Fruit fly (Drosophila melanogaster) whole organism, embryonic: ENCODE data around the gene CG13077.

Source experiments
- BtbVII ChIP-seq: fragments of 200-800 bp; sonication (Bioruptor generic); optimal IDR thresholded peaks from 3 replicates; lab custom pipeline; 2017; ENCODE audit warnings: missing biosample characterization, mild to moderate bottlenecking, missing genetic modification characterization
- CG10209 ChIP-seq: fragments of 200-800 bp; sonication (Bioruptor generic); optimal IDR thresholded peaks from 3 replicates; lab custom pipeline; 2017; ENCODE audit warnings: missing biosample characterization, mild to moderate bottlenecking, missing genetic modification characterization, missing genetic modification reagents
- CG11247 ChIP-seq: fragments of 200-800 bp; sonication (Bioruptor generic); IDR thresholded peaks from 2 replicates; pipeline ENCODE4 v1.3.6; 2022; ENCODE audit warnings: missing biosample characterization, missing genetic modification characterization
- CG12391 ChIP-seq: fragments of 200-800 bp; sonication (Bioruptor generic); optimal IDR thresholded peaks from 3 replicates; lab custom pipeline; 2018; ENCODE audit warnings: missing biosample characterization, mild to moderate bottlenecking, missing genetic modification characterization, moderate library complexity
- CG12769 ChIP-seq: fragments of 200-800 bp; sonication (Bioruptor generic); optimal IDR thresholded peaks from 2 replicates; lab custom pipeline; 2019; ENCODE audit warnings: missing biosample characterization, mild to moderate bottlenecking, missing genetic modification characterization, moderate library complexity
- CG15011 ChIP-seq: fragments of 200-800 bp; sonication (Bioruptor generic); optimal IDR thresholded peaks from 3 replicates; lab custom pipeline; 2018; ENCODE audit warnings: missing biosample characterization, mild to moderate bottlenecking, missing genetic modification characterization
- CG1529 ChIP-seq: fragments of 200-800 bp; sonication (Bioruptor generic); optimal IDR thresholded peaks from 3 replicates; lab custom pipeline; 2018; ENCODE audit warnings: missing biosample characterization, missing genetic modification characterization
- CG15479 ChIP-seq: fragments of 200-800 bp; sonication (Bioruptor generic); optimal IDR thresholded peaks from 3 replicates; lab custom pipeline; 2019; ENCODE audit warnings: missing biosample characterization, mild to moderate bottlenecking, missing genetic modification characterization, moderate library complexity
- CG17361 ChIP-seq: fragments of 200-800 bp; sonication (Bioruptor generic); IDR thresholded peaks from 3 replicates; pipeline ENCODE4 v1.3.6; 2022; ENCODE audit warnings: missing biosample characterization, missing genetic modification characterization
- CG17912 ChIP-seq: fragments of 200-800 bp; sonication (Bioruptor generic); optimal IDR thresholded peaks from 2 replicates; lab custom pipeline; 2018; ENCODE audit warnings: missing biosample characterization, mild to moderate bottlenecking, missing genetic modification characterization
- CG18476 ChIP-seq: fragments of 200-800 bp; sonication (Bioruptor generic); optimal IDR thresholded peaks from 2 replicates; lab custom pipeline; 2016; ENCODE audit warnings: missing biosample characterization, mild to moderate bottlenecking, missing genetic modification characterization
- CG2678 ChIP-seq: fragments of 200-800 bp; sonication (Bioruptor generic); optimal IDR thresholded peaks from 3 replicates; lab custom pipeline; 2019; ENCODE audit warnings: missing biosample characterization, mild to moderate bottlenecking, missing genetic modification characterization, moderate library complexity
- CG3163 ChIP-seq: fragments of 200-800 bp; sonication (Bioruptor generic); optimal IDR thresholded peaks from 3 replicates; lab custom pipeline; 2016; ENCODE audit warnings: missing biosample characterization, missing genetic modification characterization
- CG32772 ChIP-seq: fragments of 200-800 bp; sonication (Bioruptor generic); IDR thresholded peaks from 2 replicates; pipeline ENCODE4 v1.3.6; 2022; ENCODE audit warnings: missing biosample characterization, missing genetic modification characterization
- CG4328 ChIP-seq: fragments of 200-800 bp; sonication (Bioruptor generic); optimal IDR thresholded peaks from 3 replicates; lab custom pipeline; 2017; ENCODE audit warnings: missing biosample characterization, missing genetic modification reagents, missing genetic modification characterization
- CG4854 ChIP-seq: fragments of 200-800 bp; sonication (Bioruptor generic); optimal IDR thresholded peaks from 2 replicates; lab custom pipeline; 2016; ENCODE audit warnings: missing biosample characterization, missing genetic modification characterization, inconsistent platforms
- CG6683 ChIP-seq: fragments of 200-800 bp; sonication (Bioruptor generic); optimal IDR thresholded peaks from 2 replicates; lab custom pipeline; 2017; ENCODE audit warnings: missing biosample characterization, mild to moderate bottlenecking, missing genetic modification characterization, missing genetic modification reagents
- CG6765 ChIP-seq: fragments of 200-800 bp; sonication (Bioruptor generic); optimal IDR thresholded peaks from 3 replicates; lab custom pipeline; 2017; ENCODE audit warnings: missing biosample characterization, mild to moderate bottlenecking, missing genetic modification characterization
- CG6791 ChIP-seq: fragments of 200-800 bp; sonication (Bioruptor generic); IDR thresholded peaks from 3 replicates; pipeline ENCODE4 v1.3.6; 2022; ENCODE audit warnings: missing biosample characterization, missing genetic modification characterization; ENCODE audit not compliant: partially characterized antibody
- CG7786 ChIP-seq: fragments of 200-800 bp; sonication (Bioruptor generic); optimal IDR thresholded peaks from 2 replicates; lab custom pipeline; 2016; ENCODE audit warnings: missing biosample characterization, missing genetic modification characterization
- CG8478 ChIP-seq: fragments of >200 bp; optimal IDR thresholded peaks from 2 replicates; lab custom pipeline; 2018
- CG9609 ChIP-seq: fragments of 200-800 bp; sonication (Bioruptor generic); optimal IDR thresholded peaks from 3 replicates; lab custom pipeline; 2016; ENCODE audit warnings: missing biosample characterization, missing genetic modification characterization
- Doc2 ChIP-seq: fragments of 200-800 bp; sonication (Bioruptor generic); IDR thresholded peaks from 2 replicates; pipeline ENCODE4 v1.3.6; 2022; ENCODE audit warnings: missing biosample characterization, missing genetic modification characterization
- Eip74EF ChIP-seq, 2 experiments: fragments of 200-800 bp in 1 of 2; fragments of >200 bp in 1 of 2; sonication (Bioruptor generic) in 1 of 2; optimal IDR thresholded peaks; 2 replicates each; lab custom pipeline; 2017 to 2019; ENCODE audit warnings: missing biosample characterization in 2 of 2, missing genetic modification characterization in 2 of 2, mild to moderate bottlenecking in 1 of 2, moderate library complexity in 1 of 2
- Ets65A ChIP-seq: fragments of 200-800 bp; sonication (Bioruptor generic); peaks from one replicate; lab custom pipeline; 2016; ENCODE audit warnings: missing biosample characterization, missing genetic modification characterization
- Hand ChIP-seq: fragments of 200-800 bp; sonication (Bioruptor generic); optimal IDR thresholded peaks from 2 replicates; lab custom pipeline; 2017; ENCODE audit warnings: mild to moderate bottlenecking, missing biosample characterization, missing genetic modification reagents, missing genetic modification characterization
- Hr39 ChIP-seq: fragments of >200 bp; optimal IDR thresholded peaks from 2 replicates; lab custom pipeline; 2017
- Mes4 ChIP-seq: fragments of 200-800 bp; sonication (Bioruptor generic); optimal IDR thresholded peaks from 2 replicates; lab custom pipeline; 2016; ENCODE audit warnings: missing biosample characterization, missing genetic modification characterization
- NK7.1 ChIP-seq: fragments of 200-800 bp; sonication (Bioruptor generic); optimal IDR thresholded peaks from 3 replicates; lab custom pipeline; 2016; ENCODE audit warnings: missing biosample characterization, missing genetic modification characterization
- Neu2 ChIP-seq: fragments of 200-800 bp; sonication (Bioruptor generic); optimal IDR thresholded peaks from 3 replicates; lab custom pipeline; 2016; ENCODE audit warnings: missing biosample characterization, missing genetic modification characterization, borderline replicate concordance
- Sry-δ ChIP-seq: fragments of 200-800 bp; sonication (Bioruptor generic); optimal IDR thresholded peaks from 2 replicates; lab custom pipeline; 2016; ENCODE audit warnings: missing biosample characterization, missing genetic modification characterization
- YL-1 ChIP-seq: fragments of 200-800 bp; sonication (Bioruptor generic); optimal IDR thresholded peaks from 3 replicates; lab custom pipeline; 2017; ENCODE audit warnings: missing biosample characterization, mild to moderate bottlenecking, missing genetic modification characterization
- caup ChIP-seq: fragments of 200-800 bp; sonication (Bioruptor generic); optimal IDR thresholded peaks from 3 replicates; lab custom pipeline; 2017; ENCODE audit warnings: missing biosample characterization, mild to moderate bottlenecking, missing genetic modification characterization, moderate library complexity; ENCODE audit not compliant: severe bottlenecking
- cg ChIP-seq: fragments of 200-800 bp; sonication (Bioruptor generic); optimal IDR thresholded peaks from 3 replicates; lab custom pipeline; 2019; ENCODE audit warnings: missing biosample characterization, mild to moderate bottlenecking, missing genetic modification characterization, moderate library complexity
- dm ChIP-seq: fragments of 200-800 bp; sonication (Bioruptor generic); optimal IDR thresholded peaks from 3 replicates; lab custom pipeline; 2016; ENCODE audit warnings: missing biosample characterization, missing genetic modification characterization
- dpn ChIP-seq, 2 experiments: fragments of 200-800 bp; sonication (Bioruptor generic); optimal IDR thresholded peaks; 3 replicates each; lab custom pipeline; 2016; ENCODE audit warnings: missing biosample characterization in 2 of 2, missing genetic modification characterization in 2 of 2
- fd3F ChIP-seq: fragments of 200-800 bp; sonication (Bioruptor generic); optimal IDR thresholded peaks from 2 replicates; lab custom pipeline; 2018; ENCODE audit warnings: missing biosample characterization, mild to moderate bottlenecking, missing genetic modification characterization, moderate library complexity
- ftz-f1 ChIP-seq: fragments of 200-800 bp; sonication (Bioruptor generic); optimal IDR thresholded peaks from 2 replicates; lab custom pipeline; 2016; ENCODE audit warnings: missing biosample characterization, missing genetic modification characterization
- ind ChIP-seq: fragments of 200-800 bp; sonication (Bioruptor generic); optimal IDR thresholded peaks from 3 replicates; lab custom pipeline; 2016; ENCODE audit warnings: missing biosample characterization, missing genetic modification characterization
- knrl ChIP-seq: fragments of 200-800 bp; sonication (Bioruptor generic); IDR thresholded peaks from 3 replicates; pipeline ENCODE4 v1.3.6; 2022; ENCODE audit warnings: missing biosample characterization, missing genetic modification characterization; ENCODE audit not compliant: partially characterized antibody
- mld ChIP-seq: fragments of 200-800 bp; sonication (Bioruptor generic); IDR thresholded peaks from 3 replicates; pipeline ENCODE4 v1.3.6; 2022; ENCODE audit warnings: missing biosample characterization, missing genetic modification characterization; ENCODE audit not compliant: partially characterized antibody
- oc ChIP-seq: fragments of 200-800 bp; sonication (Bioruptor generic); optimal IDR thresholded peaks from 2 replicates; lab custom pipeline; 2018; ENCODE audit warnings: missing biosample characterization, mild to moderate bottlenecking, missing genetic modification characterization, moderate library complexity
- onecut ChIP-seq: fragments of 200-800 bp; sonication (Bioruptor generic); IDR thresholded peaks from 2 replicates; pipeline ENCODE4 v1.3.6; 2022; ENCODE audit warnings: missing biosample characterization, missing genetic modification characterization
- phol ChIP-seq: fragments of 200-800 bp; sonication (Bioruptor generic); optimal IDR thresholded peaks from 3 replicates; lab custom pipeline; 2018; ENCODE audit warnings: missing biosample characterization, mild to moderate bottlenecking, missing genetic modification characterization, moderate library complexity
- prd ChIP-seq, 3 experiments: fragments of >200 bp in 2 of 3; fragments of 200-800 bp in 1 of 3; sonication (Bioruptor generic) in 1 of 3; optimal IDR thresholded peaks in 2 of 3; IDR thresholded peaks in 1 of 3; 2 replicates in 2 of 3; 3 replicates in 1 of 3; pipeline versions ENCODE4 v1.3.6 to Lab custom; 2017 to 2022; ENCODE audit warnings: missing biosample characterization in 1 of 3, missing genetic modification characterization in 1 of 3
- run ChIP-seq: fragments of 200-800 bp; sonication (Bioruptor generic); optimal IDR thresholded peaks from 3 replicates; lab custom pipeline; 2018; ENCODE audit warnings: missing biosample characterization, mild to moderate bottlenecking, missing genetic modification characterization
- so ChIP-seq: fragments of 200-800 bp; sonication (Bioruptor generic); IDR thresholded peaks from 3 replicates; pipeline ENCODE4 v1.3.6; 2022; ENCODE audit warnings: missing biosample characterization, missing genetic modification characterization
- sqz ChIP-seq: fragments of 200-800 bp; sonication (Bioruptor generic); optimal IDR thresholded peaks from 3 replicates; lab custom pipeline; 2018; ENCODE audit warnings: missing biosample characterization, mild to moderate bottlenecking, missing genetic modification characterization
- toy ChIP-seq: fragments of 200-800 bp; sonication (Bioruptor generic); IDR thresholded peaks from 2 replicates; pipeline ENCODE4 v1.3.6; 2022; ENCODE audit warnings: missing biosample characterization, missing genetic modification characterization
- vnd ChIP-seq: fragments of 200-800 bp; sonication (Bioruptor generic); IDR thresholded peaks from 3 replicates; pipeline ENCODE4 v1.3.6; 2022; ENCODE audit warnings: missing biosample characterization, missing genetic modification characterization; ENCODE audit not compliant: partially characterized antibody

CG13077 gene

dm6 chr2L:19528308-19528707 is 37.4 kb upstream of the CG13077 start (continued):
- TF ChIP-seq NK7.1 (GFP tag; lab: Kevin White, UChicago) (peak; percentile 88), fd3F (GFP tag; lab: Kevin White, UChicago) (peak; percentile 97), phol (peak; percentile 84), toy (GFP tag; lab: Robert Waterston, UW) (peak; percentile 92), sqz (GFP tag; lab: Kevin White, UChicago) (no peak), ind (GFP tag; lab: Kevin White, UChicago) (peak; percentile 96), CG17361 (GFP tag; lab: Robert Waterston, UW) (peak; percentile 88), ftz-f1 (GFP tag; lab: Kevin White, UChicago) (peak; percentile 59), CG12391 (peak; percentile 97), CG6791 (GFP tag; lab: Robert Waterston, UW) (no peak), CG7786 (GFP tag; lab: Kevin White, UChicago) (peak; percentile 97), dm (GFP tag; lab: Kevin White, UChicago) (peak; percentile 85), CG15479 (no peak), Eip74EF (GFP tag; optimal IDR thresholded peaks at IDR 0.05; lab: Kevin White, UChicago) (peak in 1 of 2 experiments; percentile 88), Mes4 (peak; percentile 81), dpn (GFP tag; optimal IDR thresholded peaks at IDR 0.05; lab: Kevin White, UChicago) (peak; percentile 95 to 97), CG6765 (peak; percentile 96), CG1529 (GFP tag; lab: Kevin White, UChicago) (peak; percentile 74), Hr39 (lab: Kevin White, UChicago) (no peak), so (GFP tag; lab: Robert Waterston, UW) (peak; percentile 95), YL-1 (GFP tag; lab: Kevin White, UChicago) (peak; percentile 74), run (tag; lab: Kevin White, UChicago) (peak; percentile 85), Doc2 (peak; percentile 72), CG3163 (GFP tag; lab: Kevin White, UChicago) (peak; percentile 97), CG12769 (tag; lab: Kevin White, UChicago) (peak; percentile 99), CG2678 (tag; lab: Kevin White, UChicago) (peak; percentile 98), CG9609 (GFP tag; lab: Kevin White, UChicago) (peak; percentile 90), mld (GFP tag; lab: Robert Waterston, UW) (no peak), cg (GFP tag; lab: Kevin White, UChicago) (no peak), CG11247 (GFP tag; lab: Robert Waterston, UW) (peak; percentile 97), prd (optimal IDR thresholded peaks at IDR 0.05; lab: Kevin White, UChicago) (no peak), prd (GFP tag; IDR thresholded peaks at IDR 0.05; lab: Robert Waterston, UW) (peak; percentile 96), CG6683 (GFP tag; lab: Kevin White, UChicago) (peak; percentile 93), onecut (GFP tag; lab: Robert Waterston, UW) (peak; percentile 80), CG4854 (peak; percentile 94), CG10209 (GFP tag; lab: Kevin White, UChicago) (peak; percentile 95), Neu2 (GFP tag; lab: Kevin White, UChicago) (peak; percentile 70), caup (GFP tag; lab: Kevin White, UChicago) (peak; percentile 97), CG15011 (GFP tag; lab: Kevin White, UChicago) (peak; percentile 97), oc (tag; lab: Kevin White, UChicago) (peak; percentile 83), BtbVII (GFP tag; lab: Kevin White, UChicago) (peak; percentile 98), CG18476 (GFP tag; lab: Kevin White, UChicago) (peak; percentile 91), Ets65A (peak; percentile 98), CG17912 (GFP tag; lab: Kevin White, UChicago) (peak; percentile 25), Hand (peak; percentile 96), CG32772 (peak; percentile 93), CG8478 (lab: Kevin White, UChicago) (no peak), vnd (GFP tag; lab: Robert Waterston, UW) (no peak), knrl (GFP tag; lab: Robert Waterston, UW) (no peak), CG4328 (GFP tag; lab: Kevin White, UChicago) (peak; percentile 67), Sry-δ (GFP tag; lab: Kevin White, UChicago) (peak; percentile 62)
